Worm (Caenorhabditis elegans): Measurements from ENCODE around the gene B0034.2.

DNA sequence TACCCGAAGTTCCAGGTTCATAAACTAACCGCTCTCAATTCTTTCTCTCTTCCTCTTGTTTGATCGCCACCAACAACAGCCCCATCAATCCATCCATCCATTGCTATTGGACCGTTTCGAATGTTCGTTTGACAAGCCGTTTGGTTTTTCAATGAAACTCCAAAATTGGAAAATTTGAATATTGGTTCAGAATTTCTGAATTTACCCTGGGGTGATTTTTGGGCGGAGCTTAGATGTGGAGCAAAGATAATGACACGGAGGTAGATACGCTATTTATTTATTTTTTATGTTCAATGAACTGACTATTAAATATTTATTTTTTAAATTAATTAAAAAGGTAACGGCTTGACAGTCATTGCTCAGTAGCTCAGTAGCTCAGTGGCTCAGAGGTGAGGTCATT is at the start of gene B0034.2:
- TF ChIP-seq ama-1 (optimal IDR thresholded peaks at IDR 0.05): no peak
- no peak for TF ChIP-seq hmg-4 (GFP tag; optimal IDR thresholded peaks at IDR 0.05)
- TF ChIP-seq aly-1 (tag; optimal IDR thresholded peaks at IDR 0.05): no peak
- TF ChIP-seq tra-4 (tag; optimal IDR thresholded peaks at IDR 0.05): no peak
- no peak for TF ChIP-seq flt-1 (GFP tag; IDR thresholded peaks at IDR 0.05)
- TF ChIP-seq tbx-37 (GFP tag; conservative IDR thresholded peaks at IDR 0.05): no peak
- no peak for TF ChIP-seq sea-1 (GFP tag; conservative IDR thresholded peaks at IDR 0.05)
- no peak for TF ChIP-seq F13C5.2 (tag; optimal IDR thresholded peaks at IDR 0.05)
- no peak for TF ChIP-seq B0310.2 (tag; optimal IDR thresholded peaks at IDR 0.05)
- no peak for TF ChIP-seq ceh-36 (tag; optimal IDR thresholded peaks at IDR 0.05)
